Worm (Caenorhabditis elegans) whole organism, L1 larva: ENCODE measurements around the gene rpl-26.
A peak's percentile ranks its signal among the peaks of the same experiment; 100 is the strongest.

Experiments used
- C04F5.9 ChIP-seq: sonication (generic microtip); optimal IDR thresholded peaks from 2 replicates; lab custom pipeline; 2016; ENCODE audit warnings: missing genetic modification characterization, missing compliant biosample characterization
- C34B4.2 ChIP-seq: sonication (generic microtip); optimal IDR thresholded peaks from 2 replicates; lab custom pipeline; 2017; ENCODE audit warnings: mild to moderate bottlenecking, missing genetic modification characterization, missing compliant biosample characterization
- F16B12.6 ChIP-seq: fragments of 150-350 bp; optimal IDR thresholded peaks from 2 replicates; lab custom pipeline; 2014; ENCODE audit warnings: missing biosample characterization, missing genetic modification characterization
- Y116A8C.19 ChIP-seq: sonication (generic microtip); optimal IDR thresholded peaks from 2 replicates; lab custom pipeline; 2016; ENCODE audit warnings: missing compliant biosample characterization, missing genetic modification characterization, borderline replicate concordance
- aha-1 ChIP-seq: fragments of 150-350 bp; optimal IDR thresholded peaks from 2 replicates; lab custom pipeline; 2014; ENCODE audit warnings: missing biosample characterization, missing genetic modification characterization
- alr-1 ChIP-seq: fragments of 200-800 bp; sonication (Bioruptor generic); optimal IDR thresholded peaks from 2 replicates; lab custom pipeline; 2018; ENCODE audit warnings: borderline replicate concordance, mild to moderate bottlenecking, missing genetic modification characterization, missing compliant biosample characterization
- aly-2 ChIP-seq: fragments of 150-350 bp; optimal IDR thresholded peaks from 2 replicates; lab custom pipeline; 2014; ENCODE audit warnings: missing biosample characterization, missing genetic modification characterization
- ceh-8 ChIP-seq: fragments of 200-800 bp; sonication (Bioruptor generic); optimal IDR thresholded peaks from 2 replicates; lab custom pipeline; 2018; ENCODE audit warnings: mild to moderate bottlenecking, missing genetic modification characterization, moderate library complexity, missing compliant biosample characterization
- ceh-82 ChIP-seq, 3 experiments: fragments of 150-350 bp in 1 of 3; sonication (generic microtip) in 2 of 3; optimal IDR thresholded peaks; 2 replicates each; lab custom pipeline; 2014 to 2017; ENCODE audit warnings: missing biosample characterization in 3 of 3, missing genetic modification characterization in 3 of 3
- ceh-90 ChIP-seq: sonication (generic microtip); optimal IDR thresholded peaks from 2 replicates; lab custom pipeline; 2016; ENCODE audit warnings: missing genetic modification characterization, missing compliant biosample characterization
- ces-1 ChIP-seq: fragments of 150-350 bp; optimal IDR thresholded peaks from 2 replicates; lab custom pipeline; 2014; ENCODE audit warnings: missing biosample characterization, missing genetic modification reagents, missing genetic modification characterization
- dsc-1 ChIP-seq: sonication (generic microtip); optimal IDR thresholded peaks from 2 replicates; lab custom pipeline; 2016; ENCODE audit warnings: mild to moderate bottlenecking, missing genetic modification characterization, missing compliant biosample characterization
- efl-1 ChIP-seq, 4 experiments: fragments of 150-350 bp; optimal IDR thresholded peaks in 3 of 4; peaks in 1 of 4; 1 replicate in 1 of 4; 2 replicates in 3 of 4; lab custom pipeline; 2014; ENCODE audit warnings: missing biosample characterization in 2 of 4, missing genetic modification characterization in 2 of 4, missing genetic modification reagents in 2 of 4
- efl-3 ChIP-seq: fragments of 200-800 bp; sonication (Bioruptor generic); optimal IDR thresholded peaks from 2 replicates; lab custom pipeline; 2018; ENCODE audit warnings: mild to moderate bottlenecking, missing genetic modification characterization, missing compliant biosample characterization
- egl-13 ChIP-seq: sonication (generic microtip); optimal IDR thresholded peaks from 2 replicates; lab custom pipeline; 2016; ENCODE audit warnings: missing genotype, missing genetic modification reagents, missing genetic modification characterization, missing compliant biosample characterization
- egl-27 ChIP-seq, 2 experiments: fragments of 150-350 bp in 1 of 2; sonication (generic microtip); optimal IDR thresholded peaks; 3 replicates each; lab custom pipeline; 2017 to 2018; ENCODE audit warnings: missing biosample characterization in 2 of 2, missing genetic modification characterization in 2 of 2, missing genetic modification reagents in 2 of 2
- elt-2 ChIP-seq: sonication (generic microtip); optimal IDR thresholded peaks from 2 replicates; lab custom pipeline; 2016; ENCODE audit warnings: missing genetic modification characterization, mild to moderate bottlenecking, inconsistent platforms, missing compliant biosample characterization, missing genetic modification reagents
- ets-5 ChIP-seq: fragments of 200-800 bp; sonication (Bioruptor generic); IDR thresholded peaks from 2 replicates; pipeline ENCODE4 v1.3.6; 2022; ENCODE audit warnings: missing genetic modification characterization, missing compliant biosample characterization
- fkh-10 ChIP-seq: sonication (generic microtip); optimal IDR thresholded peaks from 2 replicates; lab custom pipeline; 2017; ENCODE audit warnings: missing biosample characterization, missing genetic modification reagents, missing genetic modification characterization
- fkh-4 ChIP-seq: sonication (generic microtip); optimal IDR thresholded peaks from 2 replicates; lab custom pipeline; 2016; ENCODE audit warnings: missing compliant biosample characterization, missing genetic modification characterization, borderline replicate concordance
- grh-1 ChIP-seq: fragments of 200-800 bp; sonication (Bioruptor generic); IDR thresholded peaks from 2 replicates; pipeline ENCODE4 v1.3.6; 2022; ENCODE audit warnings: missing genetic modification reagents, missing genetic modification characterization, missing compliant biosample characterization
- hlh-17 ChIP-seq: fragments of 200-800 bp; sonication (Bioruptor generic); optimal IDR thresholded peaks from 2 replicates; lab custom pipeline; 2018; ENCODE audit warnings: missing genetic modification characterization, mild to moderate bottlenecking, missing compliant biosample characterization, moderate library complexity, borderline replicate concordance
- isw-1 ChIP-seq: fragments of 200-800 bp; sonication (Bioruptor generic); IDR thresholded peaks from 2 replicates; pipeline ENCODE4 v1.3.6; 2022; ENCODE audit warnings: missing genetic modification characterization, missing compliant biosample characterization
- lin-13 ChIP-seq: fragments of 150-350 bp; optimal IDR thresholded peaks from 2 replicates; lab custom pipeline; 2014; ENCODE audit warnings: missing biosample characterization, missing genetic modification reagents, missing genetic modification characterization
- lin-14 ChIP-seq: fragments of 200-800 bp; sonication (Bioruptor generic); optimal IDR thresholded peaks from 2 replicates; lab custom pipeline; 2018; ENCODE audit warnings: mild to moderate bottlenecking, missing genetic modification characterization, moderate library complexity, missing compliant biosample characterization
- lin-35 ChIP-seq, 2 experiments: fragments of 150-350 bp; optimal IDR thresholded peaks; 2 replicates each; lab custom pipeline; 2014; ENCODE audit warnings: missing biosample characterization in 2 of 2, missing genetic modification characterization in 2 of 2, missing genetic modification reagents in 2 of 2
- lin-39 ChIP-seq: fragments of 150-350 bp; optimal IDR thresholded peaks from 2 replicates; lab custom pipeline; 2014; ENCODE audit warnings: missing biosample characterization, missing genetic modification reagents, missing genetic modification characterization
- lsy-2 ChIP-seq, 2 experiments: fragments of 150-350 bp; optimal IDR thresholded peaks; 2 replicates each; lab custom pipeline; 2014; ENCODE audit warnings: missing biosample characterization in 2 of 2, missing genetic modification characterization in 2 of 2
- mdl-1 ChIP-seq, 2 experiments: fragments of 150-350 bp; optimal IDR thresholded peaks; 2 replicates each; lab custom pipeline; 2014 to 2017; ENCODE audit warnings: missing biosample characterization in 2 of 2, missing genetic modification characterization in 2 of 2, inconsistent platforms in 1 of 2
- mef-2 ChIP-seq: fragments of 150-350 bp; optimal IDR thresholded peaks from 2 replicates; lab custom pipeline; 2014; ENCODE audit warnings: missing biosample characterization, missing genetic modification characterization
- nhr-11 ChIP-seq: fragments of 150-350 bp; optimal IDR thresholded peaks from 2 replicates; lab custom pipeline; 2014; ENCODE audit warnings: missing biosample characterization, missing genetic modification characterization
- nhr-19 ChIP-seq: fragments of 200-800 bp; sonication (Bioruptor generic); conservative IDR thresholded peaks from 2 replicates; pipeline ENCODE4 v1.3.6; 2022; ENCODE audit warnings: missing genetic modification characterization, missing compliant biosample characterization
- nhr-20 ChIP-seq: sonication (generic microtip); optimal IDR thresholded peaks from 2 replicates; lab custom pipeline; 2016; ENCODE audit warnings: mild to moderate bottlenecking, missing genetic modification characterization, missing compliant biosample characterization
- nhr-28 ChIP-seq: fragments of 150-350 bp; optimal IDR thresholded peaks from 2 replicates; lab custom pipeline; 2014; ENCODE audit warnings: missing biosample characterization, missing genetic modification characterization
- nhr-47 ChIP-seq: sonication (generic microtip); optimal IDR thresholded peaks from 2 replicates; lab custom pipeline; 2016; ENCODE audit warnings: mild to moderate bottlenecking, missing genetic modification characterization, moderate library complexity, missing compliant biosample characterization
- nhr-71 ChIP-seq: sonication (generic microtip); optimal IDR thresholded peaks from 2 replicates; lab custom pipeline; 2016; ENCODE audit warnings: mild to moderate bottlenecking, missing genetic modification characterization, moderate library complexity, missing compliant biosample characterization
- nhr-77 ChIP-seq: fragments of 150-350 bp; optimal IDR thresholded peaks from 2 replicates; lab custom pipeline; 2014; ENCODE audit warnings: missing biosample characterization, missing genetic modification characterization
- nhr-84 ChIP-seq: sonication (generic microtip); optimal IDR thresholded peaks from 2 replicates; lab custom pipeline; 2017; ENCODE audit warnings: missing biosample characterization, missing genetic modification characterization
- nhr-85 ChIP-seq: sonication (generic microtip); peaks from one replicate; lab custom pipeline; 2016; ENCODE audit warnings: missing genetic modification characterization, inconsistent platforms, missing compliant biosample characterization
- pag-3 ChIP-seq: sonication (generic microtip); optimal IDR thresholded peaks from 2 replicates; lab custom pipeline; 2017; ENCODE audit warnings: missing genetic modification characterization, mild to moderate bottlenecking, missing compliant biosample characterization, antibody characterized with exemption, borderline replicate concordance; ENCODE audit not compliant: insufficient read depth
- pax-3 ChIP-seq: fragments of 200-800 bp; sonication (Bioruptor generic); optimal IDR thresholded peaks from 2 replicates; lab custom pipeline; 2018; ENCODE audit warnings: mild to moderate bottlenecking, missing genetic modification characterization, moderate library complexity, missing compliant biosample characterization
- pqm-1 ChIP-seq: sonication (generic microtip); optimal IDR thresholded peaks from 3 replicates; lab custom pipeline; 2017; ENCODE audit warnings: missing biosample characterization, missing genetic modification characterization
- rnt-1 ChIP-seq: sonication (generic microtip); optimal IDR thresholded peaks from 2 replicates; lab custom pipeline; 2016; ENCODE audit warnings: mild to moderate bottlenecking, missing genetic modification characterization, moderate library complexity, missing compliant biosample characterization
- skn-1 ChIP-seq: fragments of 150-350 bp; optimal IDR thresholded peaks from 2 replicates; lab custom pipeline; 2014; ENCODE audit warnings: missing biosample characterization, missing genetic modification characterization
- snpc-4 ChIP-seq: fragments of 150-350 bp; optimal IDR thresholded peaks from 2 replicates; lab custom pipeline; 2014; ENCODE audit warnings: missing biosample characterization, missing genetic modification characterization
- snu-23 ChIP-seq: sonication (generic microtip); optimal IDR thresholded peaks from 2 replicates; lab custom pipeline; 2016; ENCODE audit warnings: missing genetic modification characterization, missing compliant biosample characterization
- tbx-2 ChIP-seq: sonication (generic microtip); optimal IDR thresholded peaks from 2 replicates; lab custom pipeline; 2016; ENCODE audit warnings: missing genetic modification characterization, missing compliant biosample characterization
- tlp-1 ChIP-seq: fragments of 150-350 bp; optimal IDR thresholded peaks from 2 replicates; lab custom pipeline; 2014; ENCODE audit warnings: missing biosample characterization, missing genetic modification characterization
- unc-130 ChIP-seq: fragments of 150-350 bp; optimal IDR thresholded peaks from 2 replicates; lab custom pipeline; 2017; ENCODE audit warnings: missing biosample characterization, missing genetic modification characterization, inconsistent platforms
- unc-86 ChIP-seq: sonication (generic microtip); optimal IDR thresholded peaks from 2 replicates; lab custom pipeline; 2016; ENCODE audit warnings: missing genetic modification characterization, missing compliant biosample characterization
- unc-98 ChIP-seq: fragments of 200-800 bp; sonication (Bioruptor generic); IDR thresholded peaks from 2 replicates; pipeline ENCODE4 v1.3.6; 2022; ENCODE audit warnings: missing genetic modification characterization, missing compliant biosample characterization
- ztf-4 ChIP-seq: fragments of 150-350 bp; optimal IDR thresholded peaks from 2 replicates; lab custom pipeline; 2014; ENCODE audit warnings: missing biosample characterization, missing genetic modification characterization

rpl-26 gene

DNA sequence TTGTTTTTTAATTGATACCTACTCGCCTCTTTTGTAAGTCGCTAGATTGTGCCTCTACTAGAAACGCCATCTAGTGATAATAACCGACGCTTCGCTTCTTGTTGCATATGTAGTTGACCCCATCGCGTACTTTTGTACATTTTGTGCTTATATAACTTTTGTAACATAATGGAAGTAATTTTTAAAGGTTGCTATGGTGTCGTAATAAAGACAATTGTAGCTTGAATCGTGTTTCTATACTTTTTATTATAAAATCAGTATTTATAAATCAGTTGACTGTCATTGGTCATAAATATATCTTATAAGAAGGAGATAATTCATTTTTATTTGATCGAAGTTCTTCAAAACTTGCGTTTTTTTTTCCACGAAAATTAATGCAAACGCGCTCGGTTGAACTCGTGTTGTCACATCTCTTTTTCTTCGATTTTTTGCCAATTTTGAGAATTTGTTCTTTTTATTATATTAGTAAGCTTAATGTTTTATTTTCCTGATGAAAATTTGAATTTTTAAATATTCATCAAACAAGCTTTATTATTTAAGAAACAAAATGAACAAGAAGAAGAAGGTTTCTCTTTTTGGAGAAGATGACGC lies 25.0 kb upstream of the rpl-26 start, which contains the start of gene F54C9.9:
Gene F54C9.9 (plus strand): TSS at position 541 of the 591 bp plus-strand sequence.
- TF ChIP-seq skn-1 (tag; lab: Kevin White, UChicago) (no peak), lin-13 (GFP tag; lab: Kevin White, UChicago) (no peak), snu-23 (peak; percentile 10), unc-98 (no peak), lin-39 (tag; lab: Kevin White, UChicago) (no peak), fkh-10 (GFP tag; lab: Kevin White, UChicago) (no peak), ces-1 (GFP tag; lab: Kevin White, UChicago) (no peak), efl-1 (optimal IDR thresholded peaks at IDR 0.05; lab: Kevin White, UChicago) (peak; percentile 7 to 32), efl-1 (GFP tag; optimal IDR thresholded peaks at IDR 0.05 in 1 of 2; lab: Kevin White, UChicago) (peak; percentile 29 to 87), rnt-1 (no peak), pqm-1 (tag; lab: Kevin White, UChicago) (no peak), tlp-1 (tag; lab: Kevin White, UChicago) (no peak), snpc-4 (no peak), lin-14 (GFP tag; lab: Kevin White, UChicago) (peak; percentile 30), nhr-85 (tag; lab: Kevin White, UChicago) (no peak), C34B4.2 (tag; lab: Kevin White, UChicago) (no peak), pax-3 (tag; lab: Kevin White, UChicago) (no peak), nhr-19 (GFP tag; lab: Robert Waterston, UW) (no peak), dsc-1 (tag; lab: Kevin White, UChicago) (no peak), nhr-84 (tag; lab: Kevin White, UChicago) (no peak), ets-5 (no peak), nhr-77 (no peak), nhr-20 (tag; lab: Kevin White, UChicago) (no peak), lin-35 (GFP tag; optimal IDR thresholded peaks at IDR 0.05; lab: Kevin White, UChicago) (peak; percentile 5 to 64), grh-1 (no peak), lsy-2 (tag; optimal IDR thresholded peaks at IDR 0.05; lab: Kevin White, UChicago) (peak in 1 of 2 experiments; percentile 66), alr-1 (tag; lab: Kevin White, UChicago) (no peak), isw-1 (GFP tag; lab: Robert Waterston, UW) (no peak), unc-130 (tag; lab: Kevin White, UChicago) (no peak), nhr-71 (tag; lab: Kevin White, UChicago) (peak; percentile 7), Y116A8C.19 (tag; lab: Kevin White, UChicago) (no peak), efl-3 (GFP tag; lab: Kevin White, UChicago) (no peak), ceh-82 (tag; optimal IDR thresholded peaks at IDR 0.05; lab: Kevin White, UChicago) (no peak), hlh-17 (no peak), ceh-8 (GFP tag; lab: Kevin White, UChicago) (no peak), nhr-47 (tag; lab: Kevin White, UChicago) (no peak), egl-27 (tag; optimal IDR thresholded peaks at IDR 0.05; lab: Kevin White, UChicago) (no peak), aha-1 (no peak), egl-13 (no peak), mef-2 (tag; lab: Kevin White, UChicago) (no peak), fkh-4 (tag; lab: Kevin White, UChicago) (no peak), ztf-4 (tag; lab: Kevin White, UChicago) (no peak), nhr-28 (no peak), nhr-11 (tag; lab: Kevin White, UChicago) (no peak), C04F5.9 (tag; lab: Kevin White, UChicago) (no peak), mdl-1 (tag; optimal IDR thresholded peaks at IDR 0.05; lab: Kevin White, UChicago) (no peak), tbx-2 (tag; lab: Kevin White, UChicago) (no peak), unc-86 (tag; lab: Kevin White, UChicago) (no peak), aly-2 (tag; lab: Kevin White, UChicago) (no peak), elt-2 (no peak), pag-3 (no peak), F16B12.6 (tag; lab: Kevin White, UChicago) (peak; percentile 1), ceh-90 (tag; lab: Kevin White, UChicago) (no peak)
